Worm (Caenorhabditis elegans): Measurements from ENCODE around the gene nxf-2.

ce11 chrV:14391830-14392229 is 25.8 kb downstream of the nxf-2 start, which contains the start of gene C15H11.10:
- TF ChIP-seq Y79H2A.3 (GFP tag; conservative IDR thresholded peaks at IDR 0.05) (no peak), egl-44 (GFP tag; IDR thresholded peaks at IDR 0.05) (no peak), mxl-1 (tag; optimal IDR thresholded peaks at IDR 0.05) (no peak), hlh-26 (GFP tag; conservative IDR thresholded peaks at IDR 0.05) (no peak), die-1 (tag; optimal IDR thresholded peaks at IDR 0.05) (no peak), unc-62 (GFP tag; optimal IDR thresholded peaks at IDR 0.05) (no peak), nfya-1 (tag; optimal IDR thresholded peaks at IDR 0.05; ENCODE audit: borderline replicate concordance, insufficient read depth) (no peak), tbp1 (GFP tag; optimal IDR thresholded peaks at IDR 0.05) (no peak), dox-1 (GFP tag; IDR thresholded peaks at IDR 0.05) (no peak), F39B2.1 (GFP tag; IDR thresholded peaks at IDR 0.05) (no peak), him-1 (tag; optimal IDR thresholded peaks at IDR 0.05) (no peak), K12H6.12 (tag; optimal IDR thresholded peaks at IDR 0.05) (no peak), bed-1 (GFP tag; IDR thresholded peaks at IDR 0.05) (no peak)
